Worm (Caenorhabditis elegans): Measurements from ENCODE around the gene rnh-2.
A peak's percentile ranks its signal among the peaks of the same experiment; 100 is the strongest.

Gene rnh-2

ce11 chrII:8481033-8481708 is 35.8 kb upstream of the rnh-2 start (continued):
- TF ChIP-seq madf-10 (tag; optimal IDR thresholded peaks at IDR 0.05) (no peak), F55B11.4 (tag; optimal IDR thresholded peaks at IDR 0.05; ENCODE audit: borderline replicate concordance, insufficient read depth) (no peak), tbx-9 (tag; optimal IDR thresholded peaks at IDR 0.05; ENCODE audit: borderline replicate concordance) (no peak), F49E8.2 (tag; optimal IDR thresholded peaks at IDR 0.05; ENCODE audit: insufficient read depth) (no peak), F37B4.10 (GFP tag; IDR thresholded peaks at IDR 0.05) (no peak), aptf-2 (GFP tag; conservative IDR thresholded peaks at IDR 0.05) (no peak), tbp1 (GFP tag; optimal IDR thresholded peaks at IDR 0.05) (no peak), B0019.2 (GFP tag; conservative IDR thresholded peaks at IDR 0.05) (no peak), zim-3 (tag; optimal IDR thresholded peaks at IDR 0.05) (no peak)

DNA sequence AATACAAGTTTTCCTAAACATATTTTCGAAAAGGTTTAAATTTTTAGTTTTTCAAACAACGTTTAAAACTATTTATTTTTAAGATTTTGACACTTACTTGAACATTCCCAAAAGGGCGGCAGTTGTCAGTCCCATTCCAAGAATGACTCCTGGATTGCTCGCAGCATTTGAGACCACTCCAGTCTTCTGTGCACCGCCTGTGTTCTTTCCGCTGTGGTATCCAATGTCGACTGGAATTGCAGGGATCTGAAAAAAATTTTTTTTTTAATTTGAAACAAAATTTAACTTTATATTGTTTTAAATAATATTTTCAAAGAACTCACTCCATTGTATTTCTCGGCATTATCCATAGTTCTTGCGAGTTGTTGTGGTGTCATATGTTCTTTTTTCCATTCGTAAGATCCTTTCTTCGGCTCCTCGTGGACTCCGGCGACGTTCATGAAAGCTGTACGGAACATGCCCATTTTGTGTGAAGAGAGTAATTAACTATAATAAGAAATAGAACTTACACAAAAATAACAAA is 35.2 kb upstream of the rnh-2 start, which contains the start of gene M05D6.5:
Gene M05D6.5, minus strand, starts transcription at position 473 of the 523 bp plus-strand sequence.
- no peak for TF ChIP-seq lsy-27 (tag; optimal IDR thresholded peaks at IDR 0.05; ENCODE audit: borderline replicate concordance, insufficient read depth)
- peak; percentile 83 for TF ChIP-seq ama-1 (optimal IDR thresholded peaks at IDR 0.05)
- TF ChIP-seq ama-1 (GFP tag; optimal IDR thresholded peaks at IDR 0.05) = no peak
- 0 out of 2 replicates have a peak, but pooled peaks have one; percentile 13 for TF ChIP-seq Y53G8AR.9 (GFP tag; conservative IDR thresholded peaks at IDR 0.05)
- no peak for TF ChIP-seq lir-1 (GFP tag; conservative IDR thresholded peaks at IDR 0.05)
- TF ChIP-seq lin-26 (GFP tag; IDR thresholded peaks at IDR 0.05) = 0 out of 2 replicates have a peak, but pooled peaks have one; percentile 8
- TF ChIP-seq ceh-40 (GFP tag; IDR thresholded peaks at IDR 0.05) = no peak
- no peak for TF ChIP-seq egrh-3 (GFP tag; IDR thresholded peaks at IDR 0.05)
- TF ChIP-seq die-1 (tag; optimal IDR thresholded peaks at IDR 0.05) = no peak
- TF ChIP-seq B0336.3 (GFP tag; IDR thresholded peaks at IDR 0.05) = 0 out of 2 replicates have a peak, but pooled peaks have one; percentile 13
- 0 out of 2 replicates have a peak, but pooled peaks have one; percentile 40 for TF ChIP-seq ekl-4 (GFP tag; IDR thresholded peaks at IDR 0.05)

- TF ChIP-seq nfya-2 (GFP tag; IDR thresholded peaks at IDR 0.05) (no peak), aptf-2 (GFP tag; conservative IDR thresholded peaks at IDR 0.05) (no peak), lsl-1 (GFP tag; optimal IDR thresholded peaks at IDR 0.05) (peak; percentile 35), zim-3 (tag; optimal IDR thresholded peaks at IDR 0.05) (no peak), let-526 (GFP tag; IDR thresholded peaks at IDR 0.05) (no peak), ztf-6 (GFP tag; IDR thresholded peaks at IDR 0.05) (no peak), B0336.3 (GFP tag; IDR thresholded peaks at IDR 0.05) (no peak), nhr-80 (tag; optimal IDR thresholded peaks at IDR 0.05) (peak; percentile 24), unc-130 (GFP tag; optimal IDR thresholded peaks at IDR 0.05) (no peak), ama-1 (optimal IDR thresholded peaks at IDR 0.05) (peak; percentile 61), ama-1 (GFP tag; optimal IDR thresholded peaks at IDR 0.05) (no peak), tbp1 (GFP tag; optimal IDR thresholded peaks at IDR 0.05) (no peak), F22D6.2 (tag; optimal IDR thresholded peaks at IDR 0.05) (no peak), rcor-1 (GFP tag; IDR thresholded peaks at IDR 0.05) (no peak), attf-6 (GFP tag; IDR thresholded peaks at IDR 0.05) (no peak), attf-5 (GFP tag; optimal IDR thresholded peaks at IDR 0.05) (peak; percentile 43), madf-8 (GFP tag; conservative IDR thresholded peaks at IDR 0.05) (no peak), mcd-1 (GFP tag; IDR thresholded peaks at IDR 0.05) (peak; percentile 17; the same call in 1 of the 2 replicates), hmg-1.2 (GFP tag; IDR thresholded peaks at IDR 0.05) (peak; percentile 55; the same call in 1 of the 2 replicates), B0019.2 (GFP tag; conservative IDR thresholded peaks at IDR 0.05) (no peak), snpc-1.1 (tag; optimal IDR thresholded peaks at IDR 0.05; ENCODE audit: insufficient read depth) (no peak), ztf-18 (tag; optimal IDR thresholded peaks at IDR 0.05) (no peak), sea-2 (GFP tag; IDR thresholded peaks at IDR 0.05) (no peak), xnd-1 (tag; optimal IDR thresholded peaks at IDR 0.05) (no peak), lin-54 (GFP tag; optimal IDR thresholded peaks at IDR 0.05) (no peak), F49E8.2 (tag; optimal IDR thresholded peaks at IDR 0.05; ENCODE audit: insufficient read depth) (no peak), zfh-2 (GFP tag; conservative IDR thresholded peaks at IDR 0.05) (no peak), lin-40 (tag; optimal IDR thresholded peaks at IDR 0.05) (no peak), hmg-20 (GFP tag; IDR thresholded peaks at IDR 0.05) (no peak), lin-35 (GFP tag; optimal IDR thresholded peaks at IDR 0.05) (no peak)
Measured at ce11 chrII:8483124-8483792, 33.7 kb upstream of the rnh-2 start.
